Fruit fly (Drosophila melanogaster): ENCODE results near the gene dyl.
A peak's percentile ranks its signal among the peaks of the same experiment; 100 is the strongest.

DNA sequence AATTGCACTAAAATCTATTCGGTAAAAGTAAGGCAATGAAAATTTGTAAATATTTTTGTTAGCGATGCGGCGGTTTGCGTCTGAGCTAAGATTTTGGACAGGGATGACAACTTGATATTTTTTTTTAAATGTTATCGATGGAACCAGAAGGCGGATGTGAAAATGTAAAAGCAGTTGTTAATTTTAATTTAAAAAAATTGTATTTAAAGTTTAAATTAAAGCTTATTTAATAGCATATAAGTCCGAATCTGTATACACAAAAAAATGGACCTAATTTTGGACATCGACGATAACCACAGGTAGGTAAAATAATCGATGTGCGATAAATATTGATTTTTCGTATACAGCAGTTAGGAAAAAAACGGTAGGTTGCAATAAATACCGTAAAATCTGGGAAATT lies 45.1 kb downstream of the dyl start, which contains the start of the genes CG11586 and VhaM9.7-a:
- TF ChIP-seq Hnf4 (GFP tag; optimal IDR thresholded peaks at IDR 0.05) (no peak), Hr78 (GFP tag; optimal IDR thresholded peaks at IDR 0.05) (no peak), tai (GFP tag; optimal IDR thresholded peaks at IDR 0.05) (no peak), N (GFP tag; optimal IDR thresholded peaks at IDR 0.05) (no peak), woc (GFP tag; optimal IDR thresholded peaks at IDR 0.05) (no peak), br (GFP tag; optimal IDR thresholded peaks at IDR 0.05) (no peak), Myc (optimal IDR thresholded peaks at IDR 0.05) (no peak), h (GFP tag; optimal IDR thresholded peaks at IDR 0.05) (peak; percentile 9), usp (GFP tag; optimal IDR thresholded peaks at IDR 0.05) (no peak), fru (GFP tag; optimal IDR thresholded peaks at IDR 0.05) (no peak), Hr83 (GFP tag; optimal IDR thresholded peaks at IDR 0.05; ENCODE audit: poor library complexity, severe bottlenecking) (no peak), psq (GFP tag; optimal IDR thresholded peaks at IDR 0.05) (peak; percentile 4)
